Fruit fly (Drosophila melanogaster) whole organism, embryonic: ENCODE measurements around the gene Ugt35E2.
A peak's percentile ranks its signal among the peaks of the same experiment; 100 is the strongest.

Source experiments
- Asciz ChIP-seq: fragments of 200-800 bp; sonication (Bioruptor generic); optimal IDR thresholded peaks from 2 replicates; lab custom pipeline; 2017; ENCODE audit warnings: missing biosample characterization, mild to moderate bottlenecking, missing genetic modification characterization, missing genetic modification reagents
- BEAF-32 ChIP-seq: fragments of 200-800 bp; sonication (Bioruptor generic); optimal IDR thresholded peaks from 3 replicates; lab custom pipeline; 2017; ENCODE audit warnings: missing biosample characterization, missing genetic modification characterization, mild to moderate bottlenecking, moderate library complexity, missing genetic modification reagents
- BtbVII ChIP-seq: fragments of 200-800 bp; sonication (Bioruptor generic); optimal IDR thresholded peaks from 3 replicates; lab custom pipeline; 2017; ENCODE audit warnings: missing biosample characterization, mild to moderate bottlenecking, missing genetic modification characterization
- CG10321 ChIP-seq: fragments of 200-800 bp; sonication (Bioruptor generic); IDR thresholded peaks from 2 replicates; pipeline ENCODE4 v1.3.6; 2022; ENCODE audit warnings: missing biosample characterization, missing genetic modification characterization
- CG10979 ChIP-seq: fragments of 200-800 bp; sonication (Bioruptor generic); optimal IDR thresholded peaks from 2 replicates; lab custom pipeline; 2018; ENCODE audit warnings: missing biosample characterization, mild to moderate bottlenecking, missing genetic modification characterization, moderate library complexity
- CG14710 ChIP-seq: fragments of 200-800 bp; sonication (Bioruptor generic); optimal IDR thresholded peaks from 3 replicates; lab custom pipeline; 2019; ENCODE audit warnings: missing biosample characterization, mild to moderate bottlenecking, missing genetic modification characterization, moderate library complexity
- CG15073 ChIP-seq: fragments of 200-800 bp; sonication (Bioruptor generic); optimal IDR thresholded peaks from 2 replicates; lab custom pipeline; 2016; ENCODE audit warnings: missing biosample characterization, missing genetic modification characterization
- CG1792 ChIP-seq: fragments of 200-800 bp; sonication (Bioruptor generic); optimal IDR thresholded peaks from 2 replicates; lab custom pipeline; 2016; ENCODE audit warnings: missing biosample characterization, missing genetic modification characterization
- CG18011 ChIP-seq: fragments of 200-800 bp; sonication (Bioruptor generic); optimal IDR thresholded peaks from 2 replicates; lab custom pipeline; 2017; ENCODE audit warnings: missing biosample characterization, missing genetic modification characterization, mild to moderate bottlenecking, moderate library complexity, missing genotype
- CG31224 ChIP-seq: fragments of 200-800 bp; sonication (Bioruptor generic); IDR thresholded peaks from 2 replicates; pipeline ENCODE4 v1.3.6; 2022; ENCODE audit warnings: missing biosample characterization, missing genetic modification characterization
- CG31365 ChIP-seq: fragments of 200-800 bp; sonication (Bioruptor generic); optimal IDR thresholded peaks from 2 replicates; lab custom pipeline; 2018; ENCODE audit warnings: missing biosample characterization, mild to moderate bottlenecking, missing genetic modification characterization
- CG34224 ChIP-seq: fragments of 200-800 bp; sonication (Bioruptor generic); IDR thresholded peaks from 3 replicates; pipeline ENCODE4 v1.3.6; 2022; ENCODE audit warnings: missing biosample characterization, missing genetic modification characterization; ENCODE audit not compliant: partially characterized antibody
- CG34376 ChIP-seq: fragments of 200-800 bp; sonication (Bioruptor generic); optimal IDR thresholded peaks from 2 replicates; lab custom pipeline; 2018; ENCODE audit warnings: missing biosample characterization, mild to moderate bottlenecking, missing genetic modification characterization
- CG3726 ChIP-seq: fragments of 200-800 bp; sonication (Bioruptor generic); IDR thresholded peaks from 3 replicates; pipeline ENCODE4, ENCODE4 v1.3.6; 2022; ENCODE audit warnings: missing biosample characterization, missing genetic modification characterization
- CG3847 ChIP-seq: fragments of 200-800 bp; sonication (Bioruptor generic); IDR thresholded peaks from 2 replicates; pipeline ENCODE4 v1.3.6; 2022; ENCODE audit warnings: missing biosample characterization, missing genetic modification characterization
- CG4424 ChIP-seq: fragments of 200-800 bp; sonication (Bioruptor generic); optimal IDR thresholded peaks from 3 replicates; lab custom pipeline; 2016; ENCODE audit warnings: missing biosample characterization, missing genetic modification characterization
- CG4617 ChIP-seq: fragments of 200-800 bp; sonication (Bioruptor generic); optimal IDR thresholded peaks from 3 replicates; lab custom pipeline; 2016; ENCODE audit warnings: missing biosample characterization, missing genetic modification characterization, borderline replicate concordance
- CG4820 ChIP-seq: fragments of 200-800 bp; sonication (Bioruptor generic); optimal IDR thresholded peaks from 3 replicates; lab custom pipeline; 2016; ENCODE audit warnings: missing biosample characterization, missing genetic modification characterization
- CG6254 ChIP-seq: fragments of 200-800 bp; sonication (Bioruptor generic); optimal IDR thresholded peaks from 3 replicates; lab custom pipeline; 2017; ENCODE audit warnings: mild to moderate bottlenecking, missing biosample characterization, missing genetic modification reagents, missing genetic modification characterization
- CG6683 ChIP-seq: fragments of 200-800 bp; sonication (Bioruptor generic); optimal IDR thresholded peaks from 2 replicates; lab custom pipeline; 2017; ENCODE audit warnings: missing biosample characterization, mild to moderate bottlenecking, missing genetic modification characterization, missing genetic modification reagents
- CG7928 ChIP-seq: fragments of 200-800 bp; sonication (Bioruptor generic); optimal IDR thresholded peaks from 2 replicates; lab custom pipeline; 2017; ENCODE audit warnings: missing biosample characterization, mild to moderate bottlenecking, missing genetic modification characterization
- CG8089 ChIP-seq: fragments of 200-800 bp; sonication (Bioruptor generic); optimal IDR thresholded peaks from 3 replicates; lab custom pipeline; 2016; ENCODE audit warnings: missing biosample characterization, missing genetic modification characterization
- CG8359 ChIP-seq: fragments of 200-800 bp; sonication (Bioruptor generic); optimal IDR thresholded peaks from 2 replicates; lab custom pipeline; 2017; ENCODE audit warnings: missing biosample characterization, mild to moderate bottlenecking, missing genetic modification characterization, borderline replicate concordance
- CG9727 ChIP-seq: fragments of 200-800 bp; sonication (Bioruptor generic); optimal IDR thresholded peaks from 3 replicates; lab custom pipeline; 2017; ENCODE audit warnings: missing biosample characterization, mild to moderate bottlenecking, missing genetic modification characterization
- D19A ChIP-seq: fragments of 200-800 bp; optimal IDR thresholded peaks from 3 replicates; lab custom pipeline; 2019; ENCODE audit warnings: missing biosample characterization, mild to moderate bottlenecking, missing genetic modification characterization, moderate library complexity
- Dp ChIP-seq: fragments of 200-800 bp; sonication (Bioruptor generic); optimal IDR thresholded peaks from 2 replicates; lab custom pipeline; 2018; ENCODE audit warnings: missing biosample characterization, mild to moderate bottlenecking, missing genetic modification characterization, moderate library complexity
- Elba2 ChIP-seq: fragments of 200-800 bp; sonication (Bioruptor generic); optimal IDR thresholded peaks from 3 replicates; lab custom pipeline; 2016; ENCODE audit warnings: missing biosample characterization, missing genetic modification characterization
- GATAe ChIP-seq: fragments of 200-800 bp; sonication (Bioruptor generic); conservative IDR thresholded peaks from 2 replicates; pipeline ENCODE4 v1.3.6; 2022; ENCODE audit warnings: missing biosample characterization, missing genetic modification characterization
- Hmx ChIP-seq: fragments of 200-800 bp; sonication (Bioruptor generic); optimal IDR thresholded peaks from 2 replicates; lab custom pipeline; 2016; ENCODE audit warnings: missing biosample characterization, missing genetic modification characterization
- Hr78 ChIP-seq, 2 experiments: fragments of 200-800 bp in 1 of 2; fragments of >200 bp in 1 of 2; sonication (Bioruptor generic) in 1 of 2; optimal IDR thresholded peaks; 2 replicates each; lab custom pipeline; 2017 to 2019; ENCODE audit warnings: missing biosample characterization in 2 of 2, missing genetic modification characterization in 2 of 2, mild to moderate bottlenecking in 1 of 2, moderate library complexity in 1 of 2
- Kr ChIP-seq: fragments of 200-800 bp; sonication (Bioruptor generic); optimal IDR thresholded peaks from 2 replicates; lab custom pipeline; 2017; ENCODE audit warnings: missing biosample characterization, mild to moderate bottlenecking, missing genetic modification characterization
- Lim3 ChIP-seq: fragments of 200-800 bp; sonication (Bioruptor generic); IDR thresholded peaks from 2 replicates; pipeline ENCODE4 v1.3.6; 2022; ENCODE audit warnings: missing biosample characterization, missing genetic modification characterization
- amos ChIP-seq: fragments of 200-800 bp; sonication (Bioruptor generic); IDR thresholded peaks from 2 replicates; pipeline ENCODE4 v1.3.6; 2022; ENCODE audit warnings: missing biosample characterization, missing genetic modification characterization; ENCODE audit not compliant: partially characterized antibody
- ara ChIP-seq: fragments of 200-800 bp; sonication (Bioruptor generic); IDR thresholded peaks from 2 replicates; pipeline ENCODE4 v1.3.6; 2022; ENCODE audit warnings: missing biosample characterization, missing genetic modification characterization
- croc ChIP-seq: fragments of 200-800 bp; sonication (Bioruptor generic); conservative IDR thresholded peaks from 3 replicates; pipeline ENCODE4 v1.3.6; 2022; ENCODE audit warnings: missing biosample characterization, missing genetic modification characterization
- crol ChIP-seq: fragments of 200-800 bp; sonication (Bioruptor generic); IDR thresholded peaks from 2 replicates; pipeline ENCODE4 v1.3.6; 2022; ENCODE audit warnings: missing biosample characterization, missing genetic modification characterization
- ems ChIP-seq: fragments of 200-800 bp; sonication (Bioruptor generic); optimal IDR thresholded peaks from 3 replicates; lab custom pipeline; 2016; ENCODE audit warnings: missing biosample characterization, missing genetic modification characterization
- gce ChIP-seq: fragments of 200-800 bp; sonication (Bioruptor generic); IDR thresholded peaks from 3 replicates; pipeline ENCODE4 v1.3.6; 2022; ENCODE audit warnings: missing biosample characterization, missing genetic modification characterization
- grau ChIP-seq: fragments of 200-800 bp; optimal IDR thresholded peaks from 3 replicates; lab custom pipeline; 2019; ENCODE audit warnings: missing biosample characterization, mild to moderate bottlenecking, missing genetic modification characterization, moderate library complexity
- jigr1 ChIP-seq: fragments of 200-800 bp; sonication (Bioruptor generic); IDR thresholded peaks from 3 replicates; pipeline ENCODE4 v1.3.6; 2022; ENCODE audit warnings: missing biosample characterization, missing genetic modification characterization
- jumu ChIP-seq: fragments of 200-800 bp; sonication (Bioruptor generic); optimal IDR thresholded peaks from 3 replicates; lab custom pipeline; 2016; ENCODE audit warnings: missing biosample characterization, missing genetic modification characterization
- nerfin-1 ChIP-seq: fragments of 200-800 bp; sonication (Bioruptor generic); optimal IDR thresholded peaks from 3 replicates; lab custom pipeline; 2019; ENCODE audit warnings: missing biosample characterization, mild to moderate bottlenecking, missing genetic modification characterization, moderate library complexity
- onecut ChIP-seq: fragments of 200-800 bp; sonication (Bioruptor generic); IDR thresholded peaks from 2 replicates; pipeline ENCODE4 v1.3.6; 2022; ENCODE audit warnings: missing biosample characterization, missing genetic modification characterization
- org-1 ChIP-seq: fragments of 200-800 bp; sonication (Bioruptor generic); optimal IDR thresholded peaks from 2 replicates; lab custom pipeline; 2017; ENCODE audit warnings: missing biosample characterization, missing genetic modification characterization
- pho ChIP-seq: fragments of 200-800 bp; sonication (Bioruptor generic); optimal IDR thresholded peaks from 2 replicates; lab custom pipeline; 2016; ENCODE audit warnings: missing biosample characterization, missing genetic modification characterization
- rib ChIP-seq: fragments of 200-800 bp; sonication (Bioruptor generic); IDR thresholded peaks from 2 replicates; pipeline ENCODE4 v1.3.6; 2022; ENCODE audit warnings: missing biosample characterization, missing genetic modification characterization
- shn ChIP-seq: fragments of 200-800 bp; sonication (Bioruptor generic); optimal IDR thresholded peaks from 3 replicates; lab custom pipeline; 2016; ENCODE audit warnings: missing biosample characterization, missing genetic modification characterization
- sqz ChIP-seq: fragments of 200-800 bp; sonication (Bioruptor generic); optimal IDR thresholded peaks from 3 replicates; lab custom pipeline; 2018; ENCODE audit warnings: missing biosample characterization, mild to moderate bottlenecking, missing genetic modification characterization
- ssp ChIP-seq: fragments of 200-800 bp; sonication (Bioruptor generic); IDR thresholded peaks from 2 replicates; pipeline ENCODE4 v1.3.6; 2022; ENCODE audit warnings: missing biosample characterization, missing genetic modification characterization
- sug ChIP-seq: fragments of 200-800 bp; optimal IDR thresholded peaks from 2 replicates; lab custom pipeline; 2019; ENCODE audit warnings: missing biosample characterization, mild to moderate bottlenecking, missing genetic modification characterization, moderate library complexity
- zen2 ChIP-seq: fragments of 200-800 bp; sonication (Bioruptor generic); IDR thresholded peaks from 3 replicates; pipeline ENCODE4 v1.3.6; 2022; ENCODE audit warnings: missing biosample characterization, missing genetic modification characterization; ENCODE audit not compliant: partially characterized antibody
- zfh1 ChIP-seq: fragments of 200-800 bp; sonication (Bioruptor generic); IDR thresholded peaks from 3 replicates; pipeline ENCODE4 v1.3.6; 2022; ENCODE audit warnings: missing biosample characterization, missing genetic modification characterization

The Ugt35E2 gene

dm6 chr3R:11178300-11178699 lies 10.5 kb upstream of the Ugt35E2 start (continued):
- TF ChIP-seq jumu (no peak), shn (GFP tag; lab: Kevin White, UChicago) (no peak), Hr78 (GFP tag; optimal IDR thresholded peaks at IDR 0.05; lab: Kevin White, UChicago) (no peak), CG8089 (no peak), Asciz (GFP tag; lab: Kevin White, UChicago) (peak; percentile 38), CG31365 (tag; lab: Kevin White, UChicago) (no peak), CG4617 (GFP tag; lab: Kevin White, UChicago) (no peak), CG18011 (no peak), CG4424 (GFP tag; lab: Kevin White, UChicago) (no peak), BtbVII (GFP tag; lab: Kevin White, UChicago) (peak; percentile 40), gce (GFP tag; lab: Robert Waterston, UW) (no peak), croc (GFP tag; lab: Robert Waterston, UW) (no peak), ssp (GFP tag; lab: Robert Waterston, UW) (no peak), D19A (tag; lab: Kevin White, UChicago) (no peak), nerfin-1 (no peak), amos (no peak), Lim3 (GFP tag; lab: Robert Waterston, UW) (no peak), org-1 (no peak), ems (GFP tag; lab: Kevin White, UChicago) (no peak), CG15073 (GFP tag; lab: Kevin White, UChicago) (no peak), CG14710 (tag; lab: Kevin White, UChicago) (no peak), grau (tag; lab: Kevin White, UChicago) (peak; percentile 58), CG9727 (no peak), CG6254 (GFP tag; lab: Kevin White, UChicago) (no peak), Dp (GFP tag; lab: Kevin White, UChicago) (no peak), zfh1 (GFP tag; lab: Robert Waterston, UW) (no peak), crol (GFP tag; lab: Robert Waterston, UW) (no peak), Kr (GFP tag; lab: Kevin White, UChicago) (no peak), CG8359 (GFP tag; lab: Kevin White, UChicago) (no peak), BEAF-32 (GFP tag; lab: Kevin White, UChicago) (no peak), onecut (GFP tag; lab: Robert Waterston, UW) (no peak), CG1792 (GFP tag; lab: Kevin White, UChicago) (no peak)

dm6 chr3R:11177579-11177978 lies 9.8 kb upstream of the Ugt35E2 start:
- no peak for TF ChIP-seq CG4820 (GFP tag; lab: Kevin White, UChicago)
- TF ChIP-seq CG34224 (GFP tag; lab: Robert Waterston, UW), result no peak
- TF ChIP-seq zen2, result no peak
- no peak for TF ChIP-seq sqz (GFP tag; lab: Kevin White, UChicago)
- no peak for TF ChIP-seq pho (GFP tag; lab: Kevin White, UChicago)
- no peak for TF ChIP-seq rib (GFP tag; lab: Robert Waterston, UW)
- no peak for TF ChIP-seq CG3847 (GFP tag; lab: Robert Waterston, UW)
- no peak for TF ChIP-seq ara (GFP tag; lab: Robert Waterston, UW)
- no peak for TF ChIP-seq CG31224
- TF ChIP-seq Elba2 (GFP tag; lab: Kevin White, UChicago), result no peak
- TF ChIP-seq CG34376, result peak; percentile 39
- TF ChIP-seq CG10979 (tag; lab: Kevin White, UChicago), result no peak
- TF ChIP-seq Hmx (GFP tag; lab: Kevin White, UChicago), result no peak
- peak; percentile 27 for TF ChIP-seq sug (tag; lab: Kevin White, UChicago)
- TF ChIP-seq GATAe (GFP tag; lab: Robert Waterston, UW), result peak; percentile 60
- TF ChIP-seq CG10321 (GFP tag; lab: Robert Waterston, UW), result no peak
- TF ChIP-seq CG7928 (GFP tag; lab: Kevin White, UChicago), result no peak
- no peak for TF ChIP-seq CG3726 (GFP tag; lab: Robert Waterston, UW)
- TF ChIP-seq jigr1 (GFP tag; lab: Robert Waterston, UW), result no peak
- TF ChIP-seq CG18011, result no peak
- TF ChIP-seq CG6683 (GFP tag; lab: Kevin White, UChicago), result no peak
